Worm (Caenorhabditis elegans): Measurements from ENCODE around the gene Y41C4A.21.

The Y41C4A.21 gene

DNA sequence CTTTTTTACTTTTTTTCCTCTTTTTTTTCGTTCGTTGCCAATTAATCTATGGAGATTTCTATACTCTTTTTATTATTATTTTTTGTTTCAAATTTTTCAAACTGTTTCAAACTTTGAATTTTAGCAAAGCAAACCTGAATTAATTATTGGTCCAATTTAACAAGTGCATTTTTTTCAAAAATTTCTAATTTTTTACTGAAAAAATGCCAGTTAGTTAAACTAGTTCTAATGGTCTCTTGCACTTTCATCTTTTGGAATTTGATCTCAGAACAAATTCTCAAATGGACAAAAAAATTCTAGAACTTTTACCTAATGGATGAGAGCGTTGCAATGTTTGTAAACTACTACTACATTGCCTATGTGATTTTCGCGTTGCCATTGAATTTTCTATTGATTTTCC, 49.6 kb downstream of the Y41C4A.21 start, which contains the start of gene srd-74:
TSS of gene srd-74 (plus strand) at position 301 of the 400 bp plus-strand sequence.
- TF ChIP-seq unc-86 (tag; optimal IDR thresholded peaks at IDR 0.05): no peak

Data from whole organism, L1 larva.